Worm (Caenorhabditis elegans) whole organism, young adult: ENCODE data around the gene Y44A6C.1.

Experiments used
- B0336.3 ChIP-seq: fragments of 200-800 bp; sonication (Bioruptor generic); IDR thresholded peaks from 2 replicates; pipeline ENCODE4 v1.3.6; 2022; ENCODE audit warnings: missing genetic modification characterization, missing compliant biosample characterization
- C06A6.2 ChIP-seq: fragments of 200-800 bp; sonication (Bioruptor generic); conservative IDR thresholded peaks from 2 replicates; pipeline ENCODE4 v1.3.6; 2022; ENCODE audit warnings: missing genetic modification characterization, missing compliant biosample characterization
- F10E7.11 ChIP-seq: sonication (generic microtip); optimal IDR thresholded peaks from 2 replicates; lab custom pipeline; 2017; ENCODE audit warnings: mild to moderate bottlenecking, missing genetic modification characterization, moderate library complexity, missing compliant biosample characterization
- F23B12.7 ChIP-seq: sonication (generic microtip); optimal IDR thresholded peaks from 2 replicates; lab custom pipeline; 2017; ENCODE audit warnings: missing genetic modification characterization, mild to moderate bottlenecking, missing compliant biosample characterization, antibody characterized with exemption, moderate library complexity; ENCODE audit not compliant: insufficient read depth
- F37B4.10 ChIP-seq: fragments of 200-800 bp; sonication (Bioruptor generic); IDR thresholded peaks from 2 replicates; pipeline ENCODE4 v1.3.6; 2022; ENCODE audit warnings: missing genetic modification characterization, missing compliant biosample characterization
- F57A8.1 ChIP-seq: fragments of 200-800 bp; sonication (Bioruptor generic); optimal IDR thresholded peaks from 2 replicates; lab custom pipeline; 2018; ENCODE audit warnings: mild to moderate bottlenecking, missing genetic modification characterization, moderate library complexity, missing compliant biosample characterization
- K12H6.12 ChIP-seq: fragments of 200-800 bp; sonication (Bioruptor generic); optimal IDR thresholded peaks from 2 replicates; lab custom pipeline; 2018; ENCODE audit warnings: mild to moderate bottlenecking, missing genetic modification characterization, missing compliant biosample characterization
- Y67H2A.10 ChIP-seq: fragments of 200-800 bp; sonication (Bioruptor generic); conservative IDR thresholded peaks from 2 replicates; pipeline ENCODE4 v1.3.6; 2022; ENCODE audit warnings: missing genetic modification reagents, missing genetic modification characterization, missing compliant biosample characterization
- Y95B8A.8 ChIP-seq: fragments of 200-800 bp; sonication (Bioruptor generic); IDR thresholded peaks from 2 replicates; pipeline ENCODE4 v1.3.6; 2022; ENCODE audit warnings: missing genetic modification reagents, missing genetic modification characterization, missing compliant biosample characterization
- aptf-2 ChIP-seq: fragments of 200-800 bp; sonication (Bioruptor generic); conservative IDR thresholded peaks from 2 replicates; pipeline ENCODE4 v1.3.6; 2022; ENCODE audit warnings: missing genetic modification reagents, missing genetic modification characterization, missing compliant biosample characterization
- aptf-3 ChIP-seq: fragments of 200-800 bp; sonication (Bioruptor generic); IDR thresholded peaks from 2 replicates; pipeline ENCODE4 v1.3.6; 2022; ENCODE audit warnings: missing genetic modification characterization, missing compliant biosample characterization
- atf-7 ChIP-seq: sonication (generic microtip); optimal IDR thresholded peaks from 2 replicates; lab custom pipeline; 2017; ENCODE audit warnings: mild to moderate bottlenecking, missing genetic modification characterization, missing compliant biosample characterization
- cebp-1 ChIP-seq, 2 experiments: fragments of 200-800 bp in 1 of 2; sonication (Bioruptor generic) in 1 of 2; sonication (generic microtip) in 1 of 2; IDR thresholded peaks in 1 of 2; optimal IDR thresholded peaks in 1 of 2; 2 replicates each; pipeline versions ENCODE4 v1.3.6 to Lab custom; 2017 to 2022; ENCODE audit warnings: missing compliant biosample characterization in 2 of 2, missing genetic modification characterization in 2 of 2, mild to moderate bottlenecking in 1 of 2, missing genetic modification reagents in 1 of 2, moderate library complexity in 1 of 2
- ceh-58 ChIP-seq: fragments of 200-800 bp; sonication (Bioruptor generic); IDR thresholded peaks from 2 replicates; pipeline ENCODE4 v1.3.6; 2022; ENCODE audit warnings: missing genetic modification characterization, missing compliant biosample characterization
- dpff-1 ChIP-seq: sonication (generic microtip); optimal IDR thresholded peaks from 2 replicates; lab custom pipeline; 2017; ENCODE audit warnings: mild to moderate bottlenecking, missing genetic modification characterization, missing compliant biosample characterization
- egl-44 ChIP-seq: fragments of 200-800 bp; sonication (Bioruptor generic); IDR thresholded peaks from 2 replicates; pipeline ENCODE4 v1.3.6; 2022; ENCODE audit warnings: missing genetic modification reagents, missing genetic modification characterization, missing compliant biosample characterization
- gei-17 ChIP-seq: fragments of 200-800 bp; sonication (Bioruptor generic); optimal IDR thresholded peaks from 2 replicates; lab custom pipeline; 2018; ENCODE audit warnings: mild to moderate bottlenecking, missing genetic modification characterization, missing compliant biosample characterization
- hmg-1.2 ChIP-seq: fragments of 200-800 bp; sonication (Bioruptor generic); IDR thresholded peaks from 2 replicates; pipeline ENCODE4 v1.3.6; 2022; ENCODE audit warnings: missing genetic modification reagents, missing genetic modification characterization, missing compliant biosample characterization
- hmg-20 ChIP-seq: fragments of 200-800 bp; sonication (Bioruptor generic); IDR thresholded peaks from 2 replicates; pipeline ENCODE4 v1.3.6; 2022; ENCODE audit warnings: missing genetic modification reagents, missing genetic modification characterization, missing compliant biosample characterization
- let-526 ChIP-seq: fragments of 200-800 bp; sonication (Bioruptor generic); IDR thresholded peaks from 2 replicates; pipeline ENCODE4 v1.3.6; 2022; ENCODE audit warnings: missing genetic modification reagents, missing genetic modification characterization, missing compliant biosample characterization
- let-607 ChIP-seq, 2 experiments: fragments of 200-800 bp in 1 of 2; sonication (Bioruptor generic) in 1 of 2; sonication (generic microtip) in 1 of 2; optimal IDR thresholded peaks; 2 replicates each; lab custom pipeline; 2016 to 2018; ENCODE audit warnings: mild to moderate bottlenecking in 2 of 2, missing compliant biosample characterization in 2 of 2, missing genetic modification characterization in 2 of 2, moderate library complexity in 2 of 2, missing genotype in 1 of 2
- lin-40 ChIP-seq: sonication (generic microtip); optimal IDR thresholded peaks from 2 replicates; lab custom pipeline; 2016; ENCODE audit warnings: missing genetic modification characterization, mild to moderate bottlenecking, missing compliant biosample characterization, missing genotype, missing genetic modification reagents
- lir-1 ChIP-seq: fragments of 200-800 bp; sonication (Bioruptor generic); conservative IDR thresholded peaks from 2 replicates; pipeline ENCODE4 v1.3.6; 2022; ENCODE audit warnings: missing genetic modification reagents, missing genetic modification characterization, missing compliant biosample characterization
- lsl-1 ChIP-seq: fragments of 200-800 bp; sonication (Bioruptor generic); optimal IDR thresholded peaks from 2 replicates; lab custom pipeline; 2018; ENCODE audit warnings: mild to moderate bottlenecking, missing genetic modification characterization, moderate library complexity, missing compliant biosample characterization
- madf-10 ChIP-seq: sonication (generic microtip); optimal IDR thresholded peaks from 2 replicates; lab custom pipeline; 2016; ENCODE audit warnings: mild to moderate bottlenecking, missing genetic modification characterization, missing compliant biosample characterization
- nfyb-1 ChIP-seq: fragments of 200-800 bp; sonication (Bioruptor generic); IDR thresholded peaks from 2 replicates; pipeline ENCODE4 v1.3.6; 2022; ENCODE audit warnings: missing genetic modification reagents, missing genetic modification characterization, missing compliant biosample characterization
- nhr-80 ChIP-seq: sonication (generic microtip); optimal IDR thresholded peaks from 2 replicates; lab custom pipeline; 2016; ENCODE audit warnings: missing genetic modification characterization, missing compliant biosample characterization
- pbrm-1 ChIP-seq: fragments of 200-800 bp; sonication (Bioruptor generic); IDR thresholded peaks from 2 replicates; pipeline ENCODE4 v1.3.6; 2022; ENCODE audit warnings: missing genetic modification reagents, missing genetic modification characterization, missing compliant biosample characterization
- pha-4 ChIP-seq: fragments of 150-350 bp; sonication (generic microtip); optimal IDR thresholded peaks from 2 replicates; lab custom pipeline; 2014; ENCODE audit warnings: missing biosample characterization, missing genetic modification reagents, missing genetic modification characterization
- rcor-1 ChIP-seq: fragments of 200-800 bp; sonication (Bioruptor generic); IDR thresholded peaks from 2 replicates; pipeline ENCODE4 v1.3.6; 2022; ENCODE audit warnings: missing genetic modification reagents, missing genetic modification characterization, missing compliant biosample characterization
- snpc-4 ChIP-seq, 5 experiments: fragments of 150-350 bp in 1 of 5; sonication (generic microtip) in 4 of 5; optimal IDR thresholded peaks; 2 replicates each; lab custom pipeline; 2014 to 2018; ENCODE audit warnings: missing genetic modification characterization in 5 of 5, missing biosample characterization in 3 of 5, antibody characterized with exemption in 2 of 5, mild to moderate bottlenecking in 2 of 5, missing compliant biosample characterization in 2 of 5, missing genotype in 2 of 5, moderate library complexity in 2 of 5, missing genetic modification reagents in 1 of 5
- tbp1 ChIP-seq: fragments of 200-800 bp; sonication (Bioruptor generic); optimal IDR thresholded peaks from 2 replicates; lab custom pipeline; 2018; ENCODE audit warnings: mild to moderate bottlenecking, missing genetic modification characterization, missing compliant biosample characterization
- unc-62 ChIP-seq: fragments of 150-350 bp; optimal IDR thresholded peaks from 2 replicates; lab custom pipeline; 2014; ENCODE audit warnings: missing biosample characterization, missing genetic modification reagents, missing genetic modification characterization
- xnd-1 ChIP-seq: sonication (generic microtip); optimal IDR thresholded peaks from 2 replicates; lab custom pipeline; 2016; ENCODE audit warnings: missing genotype, missing genetic modification reagents, missing genetic modification characterization, missing compliant biosample characterization
- ztf-22 ChIP-seq: fragments of 200-800 bp; sonication (Bioruptor generic); optimal IDR thresholded peaks from 2 replicates; lab custom pipeline; 2018; ENCODE audit warnings: mild to moderate bottlenecking, missing genetic modification characterization, moderate library complexity, missing compliant biosample characterization
- ztf-25 ChIP-seq: fragments of 200-800 bp; sonication (Bioruptor generic); IDR thresholded peaks from 2 replicates; pipeline ENCODE4 v1.3.6; 2022; ENCODE audit warnings: missing genetic modification reagents, missing genetic modification characterization, missing compliant biosample characterization
- ztf-28 ChIP-seq: fragments of 200-800 bp; sonication (Bioruptor generic); IDR thresholded peaks from 2 replicates; pipeline ENCODE4 v1.3.6; 2022; ENCODE audit warnings: missing genetic modification reagents, missing genetic modification characterization, missing compliant biosample characterization
- ztf-6 ChIP-seq: fragments of 200-800 bp; sonication (Bioruptor generic); IDR thresholded peaks from 2 replicates; pipeline ENCODE4 v1.3.6; 2022; ENCODE audit warnings: missing genetic modification reagents, missing genetic modification characterization, missing compliant biosample characterization

Y44A6C.1 gene

ce11 chrV:20710156-20710555 is 3.6 kb upstream of the Y44A6C.1 start:
- no peak for TF ChIP-seq F57A8.1 (GFP tag; lab: Kevin White, UChicago)
- TF ChIP-seq lsl-1 (GFP tag; lab: Kevin White, UChicago), result no peak
- 0 out of 2 replicates have a peak, but pooled peaks have one; percentile 52 for TF ChIP-seq pbrm-1 (GFP tag; lab: Robert Waterston, UW)
- TF ChIP-seq F10E7.11 (tag; lab: Kevin White, UChicago), result no peak
- peak; percentile 51; the same call in 1 of the 2 replicates for TF ChIP-seq hmg-1.2
- no peak for TF ChIP-seq ztf-6 (GFP tag; lab: Robert Waterston, UW)
- TF ChIP-seq snpc-4 (GFP tag; optimal IDR thresholded peaks at IDR 0.05; lab: Kevin White, UChicago), result no peak
- no peak for TF ChIP-seq snpc-4 (tag; optimal IDR thresholded peaks at IDR 0.05; lab: Kevin White, UChicago)
- TF ChIP-seq B0336.3 (GFP tag; lab: Robert Waterston, UW), result no peak
- TF ChIP-seq atf-7, result peak; percentile 9

- no peak for TF ChIP-seq madf-10 (tag; lab: Kevin White, UChicago)
- TF ChIP-seq K12H6.12 (tag; lab: Kevin White, UChicago), result peak; percentile 16
- TF ChIP-seq ceh-58 (GFP tag; lab: Robert Waterston, UW), result no peak
- TF ChIP-seq rcor-1 (GFP tag; lab: Robert Waterston, UW), result no peak
- no peak for TF ChIP-seq nfyb-1 (GFP tag; lab: Robert Waterston, UW)
- no peak for TF ChIP-seq Y95B8A.8
- no peak for TF ChIP-seq gei-17
- TF ChIP-seq cebp-1 (GFP tag; IDR thresholded peaks at IDR 0.05; lab: Robert Waterston, UW), result no peak
- TF ChIP-seq cebp-1 (tag; optimal IDR thresholded peaks at IDR 0.05; lab: Kevin White, UChicago), result peak; percentile 14
These were observed 3.1 kb upstream of the Y44A6C.1 start for ce11 chrV:20710642-20711041.

ce11 chrV:20711733-20712132 is 2.0 kb upstream of the Y44A6C.1 start:
- TF ChIP-seq aptf-3 (GFP tag; lab: Robert Waterston, UW) (no peak), cebp-1 (GFP tag; IDR thresholded peaks at IDR 0.05; lab: Robert Waterston, UW) (peak; percentile 81), cebp-1 (tag; optimal IDR thresholded peaks at IDR 0.05; lab: Kevin White, UChicago) (peak; percentile 93), ztf-25 (GFP tag; lab: Robert Waterston, UW) (no peak), F23B12.7 (tag; lab: Kevin White, UChicago) (no peak), lir-1 (GFP tag; lab: Robert Waterston, UW) (0 out of 2 replicates have a peak, but pooled peaks have one; percentile 15), nhr-80 (tag; lab: Kevin White, UChicago) (no peak), C06A6.2 (GFP tag; lab: Robert Waterston, UW) (0 out of 2 replicates have a peak, but pooled peaks have one; percentile 27), Y67H2A.10 (no peak), hmg-1.2 (peak; percentile 19; the same call in 1 of the 2 replicates)

- no peak for TF ChIP-seq dpff-1
- TF ChIP-seq hmg-20 (GFP tag; lab: Robert Waterston, UW), result no peak
- no peak for TF ChIP-seq nfyb-1 (GFP tag; lab: Robert Waterston, UW)
- no peak for TF ChIP-seq snpc-4 (GFP tag; optimal IDR thresholded peaks at IDR 0.05; lab: Kevin White, UChicago)
- peak in 1 of 4 experiments; percentile 6 for TF ChIP-seq snpc-4 (tag; optimal IDR thresholded peaks at IDR 0.05; lab: Kevin White, UChicago)
- 0 out of 2 replicates have a peak, but pooled peaks have one; percentile 60 for TF ChIP-seq let-526 (GFP tag; lab: Robert Waterston, UW)
- TF ChIP-seq ztf-28 (GFP tag; lab: Robert Waterston, UW), result no peak
- TF ChIP-seq lin-40 (tag; lab: Kevin White, UChicago), result peak; percentile 43
- peak; percentile 9; the same call in 1 of the 2 replicates for TF ChIP-seq hmg-1.2
- TF ChIP-seq egl-44 (GFP tag; lab: Robert Waterston, UW), result peak; percentile 57; the same call in 1 of the 2 replicates
- TF ChIP-seq Y95B8A.8, result peak; percentile 12; the same call in 1 of the 2 replicates
- TF ChIP-seq let-607 (tag; optimal IDR thresholded peaks at IDR 0.05; lab: Kevin White, UChicago), result peak in 1 of 2 experiments; percentile 11
- peak; percentile 81 for TF ChIP-seq pha-4 (tag; lab: Kevin White, UChicago)
- TF ChIP-seq K12H6.12 (tag; lab: Kevin White, UChicago), result no peak
- TF ChIP-seq F37B4.10, result no peak
- peak; percentile 66 for TF ChIP-seq F23B12.7 (tag; lab: Kevin White, UChicago)
- peak; percentile 5 for TF ChIP-seq unc-62 (GFP tag; lab: Kevin White, UChicago)
- TF ChIP-seq xnd-1 (tag; lab: Kevin White, UChicago), result no peak
- peak; percentile 51 for TF ChIP-seq tbp1
- TF ChIP-seq ztf-22 (GFP tag; lab: Kevin White, UChicago), result peak; percentile 57
- 0 out of 2 replicates have a peak, but pooled peaks have one; percentile 7 for TF ChIP-seq pbrm-1 (GFP tag; lab: Robert Waterston, UW)
- peak; percentile 73 for TF ChIP-seq nhr-80 (tag; lab: Kevin White, UChicago)
- no peak for TF ChIP-seq aptf-2
- 0 out of 2 replicates have a peak, but pooled peaks have one; percentile 19 for TF ChIP-seq cebp-1 (GFP tag; IDR thresholded peaks at IDR 0.05; lab: Robert Waterston, UW)
- no peak for TF ChIP-seq cebp-1 (tag; optimal IDR thresholded peaks at IDR 0.05; lab: Kevin White, UChicago)
These were observed 1.3 kb upstream of the Y44A6C.1 start for ce11 chrV:20712318-20712993.
